Fruit fly (Drosophila melanogaster) whole organism, embryonic: Measurements from ENCODE around the gene Myo31DF.

ENCODE experiments used
- Antp ChIP-seq: fragments of 200-800 bp; sonication (Bioruptor generic); optimal IDR thresholded peaks from 3 replicates; lab custom pipeline; 2016; ENCODE audit warnings: missing biosample characterization, missing genetic modification characterization
- Asciz ChIP-seq: fragments of 200-800 bp; sonication (Bioruptor generic); optimal IDR thresholded peaks from 2 replicates; lab custom pipeline; 2017; ENCODE audit warnings: missing biosample characterization, mild to moderate bottlenecking, missing genetic modification characterization, missing genetic modification reagents
- Atf-2 ChIP-seq: fragments of 200-800 bp; sonication (Bioruptor generic); optimal IDR thresholded peaks from 2 replicates; lab custom pipeline; 2016; ENCODE audit warnings: missing biosample characterization, missing genetic modification characterization
- Atf3 ChIP-seq: fragments of 200-800 bp; sonication (Bioruptor generic); optimal IDR thresholded peaks from 3 replicates; lab custom pipeline; 2016; ENCODE audit warnings: missing biosample characterization, missing genetic modification characterization
- CG11085 ChIP-seq: fragments of 200-800 bp; sonication (Bioruptor generic); IDR thresholded peaks from 2 replicates; pipeline ENCODE4 v1.3.6; 2022; ENCODE audit warnings: missing biosample characterization, missing genetic modification characterization
- CG11504 ChIP-seq: fragments of 200-800 bp; sonication (Bioruptor generic); optimal IDR thresholded peaks from 3 replicates; lab custom pipeline; 2019; ENCODE audit warnings: missing biosample characterization, mild to moderate bottlenecking, missing genetic modification characterization, moderate library complexity
- CG14965 ChIP-seq: fragments of 200-800 bp; sonication (Bioruptor generic); optimal IDR thresholded peaks from 2 replicates; lab custom pipeline; 2016; ENCODE audit warnings: missing biosample characterization, missing genetic modification characterization, borderline replicate concordance
- CG17186 ChIP-seq: fragments of 200-800 bp; sonication (Bioruptor generic); optimal IDR thresholded peaks from 3 replicates; lab custom pipeline; 2017; ENCODE audit warnings: missing biosample characterization, missing genetic modification reagents, missing genetic modification characterization
- CG2199 ChIP-seq: fragments of 200-800 bp; sonication (Bioruptor generic); IDR thresholded peaks from 3 replicates; pipeline ENCODE4 v1.3.6; 2022; ENCODE audit warnings: missing biosample characterization, missing genetic modification characterization
- CG3838 ChIP-seq: fragments of 200-800 bp; sonication (Bioruptor generic); optimal IDR thresholded peaks from 3 replicates; lab custom pipeline; 2016; ENCODE audit warnings: missing biosample characterization, missing genetic modification characterization
- CG4424 ChIP-seq: fragments of 200-800 bp; sonication (Bioruptor generic); optimal IDR thresholded peaks from 3 replicates; lab custom pipeline; 2016; ENCODE audit warnings: missing biosample characterization, missing genetic modification characterization
- CG6683 ChIP-seq: fragments of 200-800 bp; sonication (Bioruptor generic); optimal IDR thresholded peaks from 2 replicates; lab custom pipeline; 2017; ENCODE audit warnings: missing biosample characterization, mild to moderate bottlenecking, missing genetic modification characterization, missing genetic modification reagents
- CG7271 ChIP-seq: fragments of 200-800 bp; sonication (Bioruptor generic); optimal IDR thresholded peaks from 2 replicates; lab custom pipeline; 2018; ENCODE audit warnings: missing biosample characterization, mild to moderate bottlenecking, missing genetic modification characterization, moderate library complexity
- CG7556 ChIP-seq: fragments of 200-800 bp; sonication (Bioruptor generic); optimal IDR thresholded peaks from 2 replicates; lab custom pipeline; 2017; ENCODE audit warnings: missing biosample characterization, mild to moderate bottlenecking, missing genetic modification characterization
- CG7786 ChIP-seq: fragments of 200-800 bp; sonication (Bioruptor generic); optimal IDR thresholded peaks from 2 replicates; lab custom pipeline; 2016; ENCODE audit warnings: missing biosample characterization, missing genetic modification characterization
- CG8765 ChIP-seq: fragments of 200-800 bp; sonication (Bioruptor generic); IDR thresholded peaks from 2 replicates; pipeline ENCODE4 v1.3.6; 2022; ENCODE audit warnings: missing biosample characterization, missing genetic modification characterization
- CG8944 ChIP-seq: fragments of 200-800 bp; sonication (Bioruptor generic); optimal IDR thresholded peaks from 3 replicates; lab custom pipeline; 2016; ENCODE audit warnings: missing biosample characterization, missing genetic modification characterization
- Chrac-16 ChIP-seq: fragments of 200-800 bp; sonication (Bioruptor generic); optimal IDR thresholded peaks from 3 replicates; lab custom pipeline; 2016; ENCODE audit warnings: missing biosample characterization, missing genetic modification characterization
- E2f1 ChIP-seq: fragments of 200-800 bp; sonication (Bioruptor generic); IDR thresholded peaks from 2 replicates; pipeline ENCODE4 v1.3.6; 2022; ENCODE audit warnings: missing biosample characterization, missing genetic modification characterization
- ERR ChIP-seq: fragments of 200-800 bp; sonication (Bioruptor generic); optimal IDR thresholded peaks from 2 replicates; lab custom pipeline; 2016; ENCODE audit warnings: missing biosample characterization, missing genetic modification characterization
- Eip74EF ChIP-seq, 2 experiments: fragments of 200-800 bp in 1 of 2; fragments of >200 bp in 1 of 2; sonication (Bioruptor generic) in 1 of 2; optimal IDR thresholded peaks; 2 replicates each; lab custom pipeline; 2017 to 2019; ENCODE audit warnings: missing biosample characterization in 2 of 2, missing genetic modification characterization in 2 of 2, mild to moderate bottlenecking in 1 of 2, moderate library complexity in 1 of 2
- Gug ChIP-seq: fragments of 200-800 bp; sonication (Bioruptor generic); IDR thresholded peaks from 4 replicates; pipeline ENCODE4 v1.3.6; 2022; ENCODE audit warnings: missing biosample characterization, missing genetic modification characterization
- Hmr ChIP-seq: fragments of 200-800 bp; sonication (Bioruptor generic); optimal IDR thresholded peaks from 3 replicates; lab custom pipeline; 2017; ENCODE audit warnings: mild to moderate bottlenecking, missing biosample characterization, missing genetic modification reagents, missing genetic modification characterization
- Hr78 ChIP-seq, 2 experiments: fragments of 200-800 bp in 1 of 2; fragments of >200 bp in 1 of 2; sonication (Bioruptor generic) in 1 of 2; optimal IDR thresholded peaks; 2 replicates each; lab custom pipeline; 2017 to 2019; ENCODE audit warnings: missing biosample characterization in 2 of 2, missing genetic modification characterization in 2 of 2, mild to moderate bottlenecking in 1 of 2, moderate library complexity in 1 of 2
- MBD-R2 ChIP-seq: fragments of 200-800 bp; sonication (Bioruptor generic); IDR thresholded peaks from 2 replicates; pipeline ENCODE4 v1.3.6; 2022; ENCODE audit warnings: missing biosample characterization, missing genetic modification characterization
- Max ChIP-seq: fragments of 200-800 bp; sonication (Bioruptor generic); optimal IDR thresholded peaks from 2 replicates; lab custom pipeline; 2016; ENCODE audit warnings: missing biosample characterization, mild to moderate bottlenecking, missing genetic modification characterization
- NFAT ChIP-seq: fragments of 200-800 bp; sonication (Bioruptor generic); IDR thresholded peaks from 2 replicates; pipeline ENCODE4 v1.3.6; 2022; ENCODE audit warnings: missing biosample characterization, missing genetic modification characterization
- NK7.1 ChIP-seq: fragments of 200-800 bp; sonication (Bioruptor generic); optimal IDR thresholded peaks from 3 replicates; lab custom pipeline; 2016; ENCODE audit warnings: missing biosample characterization, missing genetic modification characterization
- Poxn ChIP-seq: fragments of 200-800 bp; sonication (Bioruptor generic); IDR thresholded peaks from 2 replicates; pipeline ENCODE4 v1.3.6; 2022; ENCODE audit warnings: missing biosample characterization, missing genetic modification characterization
- Sox102F ChIP-seq: fragments of 200-800 bp; sonication (Bioruptor generic); optimal IDR thresholded peaks from 2 replicates; lab custom pipeline; 2018; ENCODE audit warnings: missing biosample characterization, mild to moderate bottlenecking, missing genetic modification characterization, moderate library complexity
- Tbp ChIP-seq: fragments of >200 bp; optimal IDR thresholded peaks from 2 replicates; lab custom pipeline; 2018; ENCODE audit warnings: missing biosample characterization, missing genetic modification characterization
- Xrp1 ChIP-seq: fragments of 200-800 bp; sonication (Bioruptor generic); IDR thresholded peaks from 2 replicates; pipeline ENCODE4 v1.3.6; 2022; ENCODE audit warnings: missing biosample characterization, missing genetic modification characterization
- ato ChIP-seq: fragments of 200-800 bp; sonication (Bioruptor generic); IDR thresholded peaks from 2 replicates; pipeline ENCODE4 v1.3.6; 2022; ENCODE audit warnings: missing biosample characterization, missing genetic modification characterization; ENCODE audit not compliant: partially characterized antibody
- chn ChIP-seq: fragments of 200-800 bp; sonication (Bioruptor generic); optimal IDR thresholded peaks from 2 replicates; lab custom pipeline; 2016; ENCODE audit warnings: missing biosample characterization, missing genetic modification characterization
- dati ChIP-seq: fragments of 200-800 bp; sonication (Bioruptor generic); IDR thresholded peaks from 2 replicates; pipeline ENCODE4 v1.3.6; 2022; ENCODE audit warnings: missing biosample characterization, missing genetic modification characterization
- fd96Cb ChIP-seq: fragments of 200-800 bp; sonication (Bioruptor generic); optimal IDR thresholded peaks from 2 replicates; lab custom pipeline; 2018; ENCODE audit warnings: missing biosample characterization, mild to moderate bottlenecking, missing genetic modification characterization, moderate library complexity
- grn ChIP-seq: fragments of 200-800 bp; sonication (Bioruptor generic); optimal IDR thresholded peaks from 3 replicates; lab custom pipeline; 2017; ENCODE audit warnings: missing biosample characterization, missing genetic modification characterization
- gro ChIP-seq: fragments of 200-800 bp; sonication (Bioruptor generic); optimal IDR thresholded peaks from 2 replicates; lab custom pipeline; 2016; ENCODE audit warnings: missing biosample characterization, missing genetic modification characterization
- gsb-n ChIP-seq: fragments of 200-800 bp; sonication (Bioruptor generic); optimal IDR thresholded peaks from 3 replicates; lab custom pipeline; 2018; ENCODE audit warnings: missing biosample characterization, mild to moderate bottlenecking, missing genetic modification characterization
- hb ChIP-seq: fragments of 200-800 bp; sonication (Bioruptor generic); IDR thresholded peaks from 3 replicates; pipeline ENCODE4 v1.3.6; 2022; ENCODE audit warnings: missing biosample characterization, missing genetic modification characterization; ENCODE audit not compliant: partially characterized antibody
- ken ChIP-seq: fragments of 200-800 bp; sonication (Bioruptor generic); IDR thresholded peaks from 3 replicates; pipeline ENCODE4 v1.3.6; 2022; ENCODE audit warnings: missing biosample characterization, missing genetic modification characterization
- lilli ChIP-seq: fragments of 200-800 bp; sonication (Bioruptor generic); optimal IDR thresholded peaks from 3 replicates; lab custom pipeline; 2016; ENCODE audit warnings: missing biosample characterization, missing genetic modification characterization
- luna ChIP-seq: fragments of 200-800 bp; sonication (Bioruptor generic); optimal IDR thresholded peaks from 2 replicates; lab custom pipeline; 2016; ENCODE audit warnings: missing biosample characterization, missing genetic modification characterization
- onecut ChIP-seq: fragments of 200-800 bp; sonication (Bioruptor generic); IDR thresholded peaks from 2 replicates; pipeline ENCODE4 v1.3.6; 2022; ENCODE audit warnings: missing biosample characterization, missing genetic modification characterization
- pum ChIP-seq: fragments of 200-800 bp; sonication (Bioruptor generic); optimal IDR thresholded peaks from 2 replicates; lab custom pipeline; 2016; ENCODE audit warnings: missing biosample characterization, missing genetic modification characterization
- salm ChIP-seq: fragments of 200-800 bp; sonication (Bioruptor generic); optimal IDR thresholded peaks from 2 replicates; lab custom pipeline; 2018; ENCODE audit warnings: missing biosample characterization, mild to moderate bottlenecking, missing genetic modification characterization
- sens-2 ChIP-seq: fragments of 200-800 bp; sonication (Bioruptor generic); IDR thresholded peaks from 2 replicates; pipeline ENCODE4 v1.3.6; 2022; ENCODE audit warnings: missing biosample characterization, missing genetic modification characterization
- sisA ChIP-seq: fragments of 200-800 bp; sonication (Bioruptor generic); IDR thresholded peaks from 2 replicates; pipeline ENCODE4 v1.3.6; 2022; ENCODE audit warnings: missing biosample characterization, missing genetic modification characterization
- slbo ChIP-seq: fragments of 200-800 bp; sonication (Bioruptor generic); IDR thresholded peaks from 2 replicates; pipeline ENCODE4 v1.3.6; 2022; ENCODE audit warnings: missing biosample characterization, missing genetic modification characterization
- stc ChIP-seq: fragments of 200-800 bp; sonication (Bioruptor generic); IDR thresholded peaks from 2 replicates; pipeline ENCODE4 v1.3.6; 2022; ENCODE audit warnings: missing biosample characterization, missing genetic modification characterization

Myo31DF gene

DNA sequence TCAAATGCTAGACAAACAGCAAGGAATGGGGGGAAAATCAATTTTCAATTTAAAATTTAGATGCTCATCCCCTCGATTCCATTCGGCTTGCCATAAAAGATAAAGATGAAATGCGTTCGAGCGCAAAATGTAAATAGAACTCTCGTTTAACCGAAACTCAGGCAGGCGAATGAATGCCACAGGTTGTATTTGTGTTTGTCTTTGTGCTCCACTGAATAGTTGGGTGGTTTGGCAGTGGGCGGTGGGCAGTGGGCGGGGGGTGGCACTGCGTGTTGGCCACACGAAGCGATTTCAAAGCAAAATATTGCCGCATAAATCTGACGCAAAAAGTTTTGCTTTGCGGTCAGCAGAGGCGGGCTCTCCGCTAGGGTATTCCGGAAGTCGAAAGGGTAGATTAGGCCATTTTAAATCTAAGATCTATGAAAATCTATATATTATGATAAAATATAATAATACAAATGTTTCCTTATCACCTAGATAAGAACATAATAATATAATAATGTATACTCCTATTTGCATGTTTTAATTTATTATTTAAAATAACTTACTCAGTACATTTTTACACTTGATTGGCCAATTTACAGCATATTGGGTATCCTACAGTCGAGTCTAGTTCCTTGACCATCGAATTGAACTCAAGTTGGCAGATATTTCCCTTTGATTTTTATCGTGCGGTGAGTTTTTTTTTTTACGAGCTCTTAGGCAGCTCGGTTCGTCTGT lies 15.8 kb upstream of the Myo31DF start (continued):
- no peak for TF ChIP-seq chn (GFP tag; lab: Kevin White, UChicago)
- TF ChIP-seq CG2199: no peak
- peak; percentile 59; the same call in 3 of the 4 replicates for TF ChIP-seq Gug (GFP tag; lab: Robert Waterston, UW)
- TF ChIP-seq sens-2: no peak
- TF ChIP-seq CG7271: no peak
- TF ChIP-seq slbo: peak; percentile 79
- no peak for TF ChIP-seq gro
- TF ChIP-seq CG7556 (GFP tag; lab: Kevin White, UChicago): peak; percentile 86
- TF ChIP-seq Sox102F (GFP tag; lab: Kevin White, UChicago): peak; percentile 75
- TF ChIP-seq luna: no peak
- no peak for TF ChIP-seq ato (GFP tag; lab: Robert Waterston, UW)
- peak; percentile 42; the same call in 1 of the 2 replicates for TF ChIP-seq NFAT (GFP tag; lab: Robert Waterston, UW)
- no peak for TF ChIP-seq Atf3 (GFP tag; lab: Kevin White, UChicago)
- TF ChIP-seq Asciz (GFP tag; lab: Kevin White, UChicago): peak; percentile 49
- TF ChIP-seq CG8765 (GFP tag; lab: Robert Waterston, UW): no peak
- TF ChIP-seq grn: peak; percentile 23
- peak; percentile 22 for TF ChIP-seq lilli (GFP tag; lab: Kevin White, UChicago)
- TF ChIP-seq onecut (GFP tag; lab: Robert Waterston, UW): no peak
- TF ChIP-seq Antp (GFP tag; lab: Kevin White, UChicago): no peak
- TF ChIP-seq Atf-2 (GFP tag; lab: Kevin White, UChicago): no peak
- peak; percentile 83 for TF ChIP-seq CG11504 (tag; lab: Kevin White, UChicago)
- TF ChIP-seq pum (GFP tag; lab: Kevin White, UChicago): no peak
- TF ChIP-seq fd96Cb (tag; lab: Kevin White, UChicago): peak; percentile 57
- no peak for TF ChIP-seq MBD-R2
- no peak for TF ChIP-seq Max (GFP tag; lab: Kevin White, UChicago)
- TF ChIP-seq NK7.1 (GFP tag; lab: Kevin White, UChicago): no peak
- TF ChIP-seq stc (GFP tag; lab: Robert Waterston, UW): peak; percentile 43; the same call in 1 of the 2 replicates
- no peak for TF ChIP-seq CG14965 (GFP tag; lab: Kevin White, UChicago)
- TF ChIP-seq CG7786 (GFP tag; lab: Kevin White, UChicago): no peak
- no peak for TF ChIP-seq CG17186 (GFP tag; lab: Kevin White, UChicago)
- peak; percentile 62 for TF ChIP-seq Xrp1 (GFP tag; lab: Robert Waterston, UW)
- TF ChIP-seq dati (GFP tag; lab: Robert Waterston, UW): no peak
- TF ChIP-seq Chrac-16: peak; percentile 42
- peak; percentile 17 for TF ChIP-seq salm (tag; lab: Kevin White, UChicago)
- TF ChIP-seq CG11085: 0 out of 2 replicates have a peak, but pooled peaks have one; percentile 32
- peak; percentile 13 for TF ChIP-seq gsb-n (tag; lab: Kevin White, UChicago)
- no peak for TF ChIP-seq hb
- peak; percentile 65 for TF ChIP-seq E2f1 (GFP tag; lab: Robert Waterston, UW)
- no peak for TF ChIP-seq ken (GFP tag; lab: Robert Waterston, UW)
- peak in 1 of 2 experiments; percentile 23 for TF ChIP-seq Hr78 (GFP tag; optimal IDR thresholded peaks at IDR 0.05; lab: Kevin White, UChicago)
- TF ChIP-seq Tbp (GFP tag; lab: Kevin White, UChicago): no peak
- peak; percentile 38 for TF ChIP-seq CG4424 (GFP tag; lab: Kevin White, UChicago)
- peak in 1 of 2 experiments; percentile 53 for TF ChIP-seq Eip74EF (GFP tag; optimal IDR thresholded peaks at IDR 0.05; lab: Kevin White, UChicago)
- TF ChIP-seq CG6683 (GFP tag; lab: Kevin White, UChicago): peak; percentile 3
- no peak for TF ChIP-seq CG3838 (GFP tag; lab: Kevin White, UChicago)
- TF ChIP-seq ERR (GFP tag; lab: Kevin White, UChicago): no peak
- TF ChIP-seq Poxn (GFP tag; lab: Robert Waterston, UW): no peak
- no peak for TF ChIP-seq CG8944 (GFP tag; lab: Kevin White, UChicago)
- TF ChIP-seq sisA (GFP tag; lab: Robert Waterston, UW): no peak; the same call in 1 of the 2 replicates
- TF ChIP-seq Hmr (GFP tag; lab: Kevin White, UChicago): peak; percentile 79
